Fruit fly (Drosophila melanogaster): Measurements from ENCODE around the gene CG31815.

DNA sequence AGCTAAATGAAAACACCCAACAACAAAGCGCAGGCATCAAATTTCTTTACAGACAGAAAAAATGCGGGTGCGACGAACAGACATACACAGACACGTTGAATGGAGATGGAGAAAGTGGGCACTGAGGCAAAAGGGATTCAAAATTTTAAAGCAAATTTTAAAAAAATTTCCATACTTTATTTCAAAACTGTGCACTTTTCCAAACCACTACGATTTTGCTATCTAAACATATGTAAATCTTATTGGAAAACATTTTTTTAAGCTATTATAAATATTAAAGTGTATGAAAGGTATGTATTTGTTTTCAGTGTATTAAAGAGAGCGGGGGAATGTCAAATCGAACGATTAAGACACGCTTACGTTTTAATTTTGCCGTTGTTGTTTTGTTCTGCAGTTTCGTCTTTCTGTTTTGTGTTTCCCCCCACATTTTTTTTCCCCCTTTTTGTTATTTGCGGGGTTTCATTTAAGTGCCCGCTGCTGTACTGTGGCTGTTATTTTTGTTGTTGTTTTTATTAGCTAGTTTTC lies 14.8 kb downstream of the CG31815 start:
- TF ChIP-seq psq (optimal IDR thresholded peaks at IDR 0.05), result no peak
- no peak for TF ChIP-seq Myc (optimal IDR thresholded peaks at IDR 0.05)
- no peak for TF ChIP-seq h (optimal IDR thresholded peaks at IDR 0.05)
- TF ChIP-seq ttk (optimal IDR thresholded peaks at IDR 0.05), result no peak
- no peak for TF ChIP-seq insv (optimal IDR thresholded peaks at IDR 0.05)
